Worm (Caenorhabditis elegans): ENCODE measurements around the gene irld-3.

irld-3 gene

ce11 chrV:3138488-3138887 is at the start of gene irld-3, which contains the start of gene F02C9.1:
TSS of gene irld-3 (minus strand) at chrV:3138588.
TSS of gene F02C9.1 (plus strand) at chrV:3138703.
- TF ChIP-seq unc-62 (GFP tag; optimal IDR thresholded peaks at IDR 0.05), result no peak

DNA sequence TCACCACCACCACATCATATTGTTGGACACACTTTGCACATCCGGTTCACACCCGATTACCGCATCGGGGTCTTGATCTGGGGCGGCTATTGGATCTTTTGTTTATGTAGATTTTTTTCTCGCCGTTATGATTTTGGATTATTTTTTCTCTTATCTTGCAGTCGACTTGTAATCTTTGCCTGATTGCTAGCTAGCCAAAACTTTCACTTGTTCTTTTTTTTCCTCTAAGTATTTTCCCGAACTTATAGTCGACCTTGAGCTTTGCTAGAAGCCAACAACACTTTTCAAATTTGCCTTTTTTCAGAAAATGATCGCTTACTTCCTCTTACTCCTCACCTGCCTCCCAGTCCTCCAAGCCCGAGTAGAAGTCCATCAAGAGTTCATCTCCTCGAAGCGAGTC is 49.7 kb upstream of the irld-3 start, which contains the start of gene lag-2:
TSS of gene lag-2 (plus strand) at position 301 of the 400 bp plus-strand sequence.
- TF ChIP-seq unc-62 (GFP tag; optimal IDR thresholded peaks at IDR 0.05), result no peak

ce11 chrV:3185855-3186254 is 47.5 kb upstream of the irld-3 start:
- no peak for TF ChIP-seq unc-62 (GFP tag; optimal IDR thresholded peaks at IDR 0.05)

DNA sequence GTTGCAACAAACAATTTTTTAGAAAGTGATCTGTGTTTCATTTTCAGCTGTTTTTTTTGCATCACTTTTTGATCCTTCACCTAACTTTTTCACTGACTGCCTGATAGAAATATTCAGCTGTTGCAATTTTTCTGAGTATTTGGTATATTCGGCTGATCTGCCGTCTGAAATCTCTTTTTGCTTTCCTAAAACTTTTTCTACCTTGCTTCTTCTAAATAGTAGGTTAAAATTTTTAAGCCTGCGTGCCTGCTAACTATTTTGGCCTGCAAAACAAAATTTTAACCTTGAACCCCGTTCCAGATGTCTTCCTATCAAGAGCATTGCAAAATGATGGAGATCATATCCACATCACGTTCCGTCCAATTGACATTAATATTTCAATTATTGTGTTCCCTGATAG is 37.8 kb upstream of the irld-3 start, which contains the start of gene srab-8:
TSS of gene srab-8 (plus strand) at position 301 of the 400 bp plus-strand sequence.
- TF ChIP-seq unc-62 (GFP tag; optimal IDR thresholded peaks at IDR 0.05), result no peak

ce11 chrV:3171625-3172024 is 33.2 kb upstream of the irld-3 start:
- no peak for TF ChIP-seq unc-62 (GFP tag; optimal IDR thresholded peaks at IDR 0.05)

DNA sequence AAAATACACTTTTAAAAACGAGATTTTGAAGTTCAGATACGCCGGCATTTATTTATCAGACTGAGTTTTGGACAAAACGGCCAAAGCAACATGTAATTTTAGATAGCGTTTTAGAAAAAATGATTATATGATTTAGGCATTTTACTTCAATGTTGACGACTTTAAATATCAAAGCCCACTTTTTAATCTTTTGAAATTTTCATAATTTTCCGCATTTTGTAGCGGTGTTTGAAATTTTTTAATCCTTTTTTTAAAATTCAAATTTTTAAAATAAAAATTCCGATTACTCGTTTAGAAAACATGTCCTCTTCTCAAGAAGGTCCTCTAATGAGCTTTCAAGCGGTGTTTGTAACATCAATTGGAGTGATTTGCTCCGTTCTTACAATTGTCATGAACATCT is 31.4 kb upstream of the irld-3 start, which contains the start of gene srbc-6:
TSS of gene srbc-6 (plus strand) at position 301 of the 400 bp plus-strand sequence.
- no peak for TF ChIP-seq unc-62 (GFP tag; optimal IDR thresholded peaks at IDR 0.05)

- TF ChIP-seq unc-62 (GFP tag; optimal IDR thresholded peaks at IDR 0.05), result no peak
Measured at ce11 chrV:3168650-3169049, 30.3 kb upstream of the irld-3 start, which contains the start of gene C36C5.15. TSS of gene C36C5.15 (minus strand) at chrV:3168750.

DNA sequence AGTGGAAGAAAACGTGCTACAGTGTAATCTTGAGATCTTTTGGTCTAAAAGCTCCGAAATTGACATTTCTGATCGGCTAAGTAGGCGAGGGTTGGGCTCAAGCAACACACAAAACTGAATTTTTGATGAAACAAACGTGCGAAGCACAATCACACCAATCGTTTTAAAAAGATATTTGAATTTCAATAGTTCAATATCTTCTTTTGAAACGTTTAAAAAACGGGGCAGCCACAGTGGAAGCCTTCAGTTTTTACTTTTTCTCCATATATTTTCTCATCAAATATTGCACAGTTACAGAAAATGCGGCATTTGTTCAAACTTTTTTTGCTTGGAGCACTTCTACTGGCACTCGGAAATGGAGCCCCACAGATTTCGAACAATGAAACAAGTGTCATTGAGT is 27.9 kb upstream of the irld-3 start, which contains the start of gene C36C5.4:
TSS of gene C36C5.4 (plus strand) at position 301 of the 400 bp plus-strand sequence.
- TF ChIP-seq unc-62 (GFP tag; optimal IDR thresholded peaks at IDR 0.05), result no peak

- TF ChIP-seq unc-62 (GFP tag; optimal IDR thresholded peaks at IDR 0.05), result no peak
Measured at ce11 chrV:3165438-3165837, 27.1 kb upstream of the irld-3 start, which contains the start of gene C36C5.14. TSS of gene C36C5.14 (minus strand) at chrV:3165538.

ce11 chrV:3163143-3163542 is 24.8 kb upstream of the irld-3 start:
- no peak for TF ChIP-seq unc-62 (GFP tag; optimal IDR thresholded peaks at IDR 0.05)

ce11 chrV:3162299-3162698 is 23.9 kb upstream of the irld-3 start:
- TF ChIP-seq unc-62 (GFP tag; optimal IDR thresholded peaks at IDR 0.05), result no peak

- no peak for TF ChIP-seq unc-62 (GFP tag; optimal IDR thresholded peaks at IDR 0.05)
Measured at ce11 chrV:3159252-3159651, 20.9 kb upstream of the irld-3 start, which contains the start of gene C36C5.12. TSS of gene C36C5.12 (minus strand) at chrV:3159352.

ce11 chrV:3158379-3158778 is 20.0 kb upstream of the irld-3 start:
- no peak for TF ChIP-seq unc-62 (GFP tag; optimal IDR thresholded peaks at IDR 0.05)

- no peak for TF ChIP-seq unc-62 (GFP tag; optimal IDR thresholded peaks at IDR 0.05)
Measured at ce11 chrV:3156786-3157185, 18.4 kb upstream of the irld-3 start, which contains the start of gene exh-1. TSS of gene exh-1 (plus strand) at chrV:3157086.

- TF ChIP-seq unc-62 (GFP tag; optimal IDR thresholded peaks at IDR 0.05), result no peak
Measured at ce11 chrV:3155072-3155471, 16.7 kb upstream of the irld-3 start, which contains the start of gene srab-7. TSS of gene srab-7 (minus strand) at chrV:3155172.

DNA sequence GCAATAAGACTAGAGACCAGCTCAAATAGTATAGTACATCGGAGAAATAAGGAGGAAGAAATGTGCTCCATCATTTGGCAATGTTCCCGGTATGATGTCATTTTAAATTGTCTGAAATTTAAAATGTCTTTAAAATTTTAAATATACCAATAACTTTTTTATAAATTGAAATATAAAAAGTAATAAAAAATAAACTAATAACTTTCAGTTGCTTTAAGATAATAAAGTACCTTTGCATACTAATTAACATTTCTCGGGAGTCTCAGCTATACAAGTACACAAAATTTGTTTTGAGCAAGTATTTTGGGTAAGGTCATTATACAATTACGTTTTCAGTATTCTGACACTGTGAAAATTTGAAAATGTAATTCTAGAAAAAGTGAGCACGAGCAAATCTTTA is 13.5 kb upstream of the irld-3 start, which contains the start of gene srab-6:
TSS of gene srab-6 (minus strand) at position 101 of the 400 bp plus-strand sequence.
- no peak for TF ChIP-seq unc-62 (GFP tag; optimal IDR thresholded peaks at IDR 0.05)

DNA sequence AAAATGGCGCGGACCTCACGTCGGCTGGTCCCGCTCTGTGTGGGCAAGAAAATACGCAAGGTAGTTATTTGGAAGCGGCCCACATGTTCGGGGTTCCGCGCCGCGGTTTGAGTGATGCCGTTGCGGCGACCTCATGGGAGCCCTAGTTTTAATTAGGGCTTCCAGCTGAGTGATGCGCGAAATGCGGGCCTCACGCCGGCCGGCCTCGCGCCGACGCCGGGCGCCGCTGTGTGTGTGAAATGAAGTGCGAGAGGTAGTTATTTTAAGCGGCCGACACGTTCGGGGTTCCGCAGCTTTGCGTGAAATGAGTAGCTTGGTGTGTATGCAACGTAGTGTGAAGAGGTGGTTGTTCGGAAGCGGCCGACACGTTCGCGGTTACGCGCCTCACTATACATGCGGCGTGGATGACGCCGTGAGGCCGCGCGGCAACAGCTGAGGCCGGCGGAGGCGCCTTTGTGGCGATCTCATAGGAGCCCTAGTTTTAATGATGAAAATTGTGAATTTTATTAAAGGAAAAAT is 11.6 kb upstream of the irld-3 start:
- TF ChIP-seq unc-62 (GFP tag; optimal IDR thresholded peaks at IDR 0.05), result no peak

All from whole organism, dauer.